Worm (Caenorhabditis elegans) whole organism, early embryonic: ENCODE data around the gene iff-2.

Source experiments
- B0310.2 ChIP-seq: sonication (generic microtip); optimal IDR thresholded peaks from 2 replicates; lab custom pipeline; 2016; ENCODE audit warnings: mild to moderate bottlenecking, missing genetic modification characterization, missing compliant biosample characterization
- ama-1 ChIP-seq: fragments of 150-350 bp; optimal IDR thresholded peaks from 2 replicates; lab custom pipeline; 2014
- ets-7 ChIP-seq: sonication (generic microtip); optimal IDR thresholded peaks from 2 replicates; lab custom pipeline; 2016; ENCODE audit warnings: missing genotype, missing genetic modification characterization, missing compliant biosample characterization
- flt-1 ChIP-seq: fragments of 200-800 bp; sonication (Bioruptor generic); IDR thresholded peaks from 2 replicates; pipeline ENCODE4 v1.3.6; 2022; ENCODE audit warnings: missing genetic modification characterization, missing compliant biosample characterization
- hmbx-1 ChIP-seq: sonication (generic microtip); optimal IDR thresholded peaks from 2 replicates; lab custom pipeline; 2016; ENCODE audit warnings: mild to moderate bottlenecking, missing genetic modification characterization, missing compliant biosample characterization
- tra-4 ChIP-seq: sonication (generic microtip); optimal IDR thresholded peaks from 2 replicates; lab custom pipeline; 2017; ENCODE audit warnings: missing genetic modification characterization, missing compliant biosample characterization

- TF ChIP-seq flt-1 (GFP tag; lab: Robert Waterston, UW) (no peak), ama-1 (no peak), hmbx-1 (no peak), tra-4 (tag; lab: Kevin White, UChicago) (no peak), ets-7 (no peak), B0310.2 (no peak)
Observed at ce11 chrII:8577509-8578099, 16.4 kb upstream of the iff-2 start, which contains the start of gene F54C9.9.
